Fruit fly (Drosophila melanogaster): ENCODE measurements around the gene Uros2.
A peak's percentile ranks its signal among the peaks of the same experiment; 100 is the strongest.

The Uros2 gene

DNA sequence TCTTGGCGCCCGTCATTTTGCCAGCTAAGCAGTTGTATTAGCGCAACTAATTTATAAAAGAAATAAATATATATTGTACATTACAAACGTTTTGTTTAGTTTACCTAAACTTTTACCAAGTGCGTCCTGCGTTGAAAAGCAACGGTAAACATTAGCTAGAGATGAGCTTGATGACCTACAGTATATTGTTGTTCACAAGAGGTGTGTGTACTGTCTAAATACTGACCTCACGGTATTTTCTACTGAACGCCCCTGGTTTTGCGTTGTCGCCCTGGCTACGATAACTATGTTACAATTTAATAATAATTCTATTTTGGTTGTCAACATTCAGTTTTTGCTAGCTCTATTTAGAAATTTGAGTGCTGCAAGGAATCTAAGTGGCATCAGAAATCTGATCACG is 4.1 kb downstream of the Uros2 start, which contains the start of gene Acyp2 (continued):
- peak; percentile 16 for TF ChIP-seq CG13424 (tag; optimal IDR thresholded peaks at IDR 0.05)
- TF ChIP-seq CG34224 (GFP tag; IDR thresholded peaks at IDR 0.05; ENCODE audit: partially characterized antibody), result peak; percentile 40; the same call in 2 of the 3 replicates
- no peak for TF ChIP-seq CG6854 (GFP tag; optimal IDR thresholded peaks at IDR 0.05)
- TF ChIP-seq Mes4 (GFP tag; optimal IDR thresholded peaks at IDR 0.05), result no peak
- peak; percentile 56 for TF ChIP-seq Mad (GFP tag; optimal IDR thresholded peaks at IDR 0.05)
- no peak for TF ChIP-seq CG4820 (GFP tag; optimal IDR thresholded peaks at IDR 0.05)
- no peak for TF ChIP-seq cato (GFP tag; optimal IDR thresholded peaks at IDR 0.05; ENCODE audit: borderline replicate concordance)
- peak; percentile 12 for TF ChIP-seq kay (GFP tag; optimal IDR thresholded peaks at IDR 0.05)
- peak; percentile 40 for TF ChIP-seq CG30403 (GFP tag; optimal IDR thresholded peaks at IDR 0.05)
- TF ChIP-seq prd (optimal IDR thresholded peaks at IDR 0.05), result no peak
- TF ChIP-seq prd (GFP tag; IDR thresholded peaks at IDR 0.05), result peak; percentile 43; the same call in 1 of the 3 replicates
- no peak for TF ChIP-seq NK7.1 (GFP tag; optimal IDR thresholded peaks at IDR 0.05)
- no peak for TF ChIP-seq ranshi (GFP tag; IDR thresholded peaks at IDR 0.05)
- TF ChIP-seq CG9437 (GFP tag; optimal IDR thresholded peaks at IDR 0.05), result no peak
- TF ChIP-seq slbo (GFP tag; IDR thresholded peaks at IDR 0.05), result peak; percentile 69; the same call in 1 of the 2 replicates
- peak; percentile 4 for TF ChIP-seq ems (GFP tag; optimal IDR thresholded peaks at IDR 0.05)
- TF ChIP-seq zfh2 (GFP tag; optimal IDR thresholded peaks at IDR 0.05), result peak; percentile 48
- no peak for TF ChIP-seq sna (GFP tag; IDR thresholded peaks at IDR 0.05; ENCODE audit: partially characterized antibody)
- no peak for TF ChIP-seq Rx (GFP tag; IDR thresholded peaks at IDR 0.05)
- TF ChIP-seq CG17568 (GFP tag; optimal IDR thresholded peaks at IDR 0.05), result no peak
- no peak for TF ChIP-seq Dip2 (GFP tag; IDR thresholded peaks at IDR 0.05)
- TF ChIP-seq vvl (GFP tag; IDR thresholded peaks at IDR 0.05), result peak; percentile 66
- peak; percentile 41; the same call in 1 of the 2 replicates for TF ChIP-seq CG32532 (GFP tag; IDR thresholded peaks at IDR 0.05)
- peak; percentile 31; the same call in 1 of the 2 replicates for TF ChIP-seq inv (GFP tag; IDR thresholded peaks at IDR 0.05; ENCODE audit: partially characterized antibody)
- TF ChIP-seq CG3281 (GFP tag; optimal IDR thresholded peaks at IDR 0.05), result peak; percentile 49
- TF ChIP-seq bsh (GFP tag; optimal IDR thresholded peaks at IDR 0.05), result no peak
- TF ChIP-seq Hey (tag; optimal IDR thresholded peaks at IDR 0.05), result no peak
- TF ChIP-seq B-H1 (GFP tag; IDR thresholded peaks at IDR 0.05), result no peak
- no peak for TF ChIP-seq br (optimal IDR thresholded peaks at IDR 0.05)
- TF ChIP-seq CG13624 (GFP tag; optimal IDR thresholded peaks at IDR 0.05), result peak; percentile 27
- TF ChIP-seq CG16815 (GFP tag; optimal IDR thresholded peaks at IDR 0.05), result no peak
- TF ChIP-seq sens (GFP tag), result peak; percentile 80
- TF ChIP-seq ind (GFP tag; optimal IDR thresholded peaks at IDR 0.05), result peak; percentile 38
- TF ChIP-seq maf-S (GFP tag; optimal IDR thresholded peaks at IDR 0.05), result no peak
- TF ChIP-seq exex (tag; optimal IDR thresholded peaks at IDR 0.05), result no peak
- TF ChIP-seq Neu2 (GFP tag; optimal IDR thresholded peaks at IDR 0.05; ENCODE audit: borderline replicate concordance), result no peak
- TF ChIP-seq CG7928 (GFP tag; optimal IDR thresholded peaks at IDR 0.05), result peak; percentile 98
- TF ChIP-seq CG2116 (GFP tag; optimal IDR thresholded peaks at IDR 0.05), result peak; percentile 41
- no peak for TF ChIP-seq org-1 (GFP tag; optimal IDR thresholded peaks at IDR 0.05)
- TF ChIP-seq lilli (GFP tag; optimal IDR thresholded peaks at IDR 0.05), result peak; percentile 54
- no peak for TF ChIP-seq CG9727 (GFP tag; optimal IDR thresholded peaks at IDR 0.05)
- TF ChIP-seq zen2 (GFP tag; IDR thresholded peaks at IDR 0.05; ENCODE audit: partially characterized antibody), result no peak
- no peak for TF ChIP-seq HHEX (GFP tag; optimal IDR thresholded peaks at IDR 0.05)
- TF ChIP-seq CG8944 (GFP tag; optimal IDR thresholded peaks at IDR 0.05), result peak; percentile 29
- TF ChIP-seq CG33213 (GFP tag; optimal IDR thresholded peaks at IDR 0.05), result peak; percentile 64
- TF ChIP-seq CG7786 (GFP tag; optimal IDR thresholded peaks at IDR 0.05), result no peak
- peak; percentile 75; the same call in 2 of the 3 replicates for TF ChIP-seq CG2199 (GFP tag; IDR thresholded peaks at IDR 0.05)
- TF ChIP-seq CG9797 (GFP tag; optimal IDR thresholded peaks at IDR 0.05), result peak; percentile 51
- no peak for TF ChIP-seq Poxn (GFP tag; IDR thresholded peaks at IDR 0.05)
- no peak for TF ChIP-seq Atf6 (GFP tag; IDR thresholded peaks at IDR 0.05)
- TF ChIP-seq pum (GFP tag; optimal IDR thresholded peaks at IDR 0.05), result peak; percentile 23
- TF ChIP-seq D (optimal IDR thresholded peaks at IDR 0.05), result no peak
- no peak for TF ChIP-seq D (GFP tag; optimal IDR thresholded peaks at IDR 0.05)

Data from whole organism, embryonic.